Fruit fly (Drosophila melanogaster): ENCODE results near the gene crn.
A peak's percentile ranks its signal among the peaks of the same experiment; 100 is the strongest.

Gene crn

DNA sequence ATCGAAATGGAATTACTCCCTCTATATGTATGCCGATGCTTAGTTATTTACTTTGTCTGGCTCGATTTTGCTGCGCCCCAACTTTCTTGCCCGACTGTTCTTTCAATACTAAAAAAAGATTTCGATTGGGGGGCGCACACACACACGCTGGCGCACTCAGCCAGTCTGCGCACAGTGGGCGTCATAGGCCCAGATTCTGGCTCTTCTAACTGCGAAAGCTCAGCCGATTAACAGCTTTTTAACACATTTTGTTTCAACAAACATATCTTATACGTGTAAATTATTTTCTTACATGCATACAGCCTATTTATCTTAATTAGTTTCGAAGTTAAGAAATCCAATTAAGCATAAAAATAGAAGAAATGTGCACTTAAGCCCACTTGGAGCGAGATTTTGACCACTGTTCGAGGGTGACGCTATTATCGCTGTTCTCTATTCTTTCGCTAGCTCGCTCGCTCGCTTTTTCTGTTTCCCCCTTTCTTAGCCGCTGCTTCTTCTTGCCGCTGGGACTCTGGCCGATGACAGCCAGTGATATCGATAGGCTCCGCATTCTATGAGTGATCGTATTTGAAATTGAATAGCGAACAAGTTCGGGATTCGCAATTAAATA lies 27.5 kb downstream of the crn start, which contains the start of gene Vinc (continued):
- TF ChIP-seq CG15514 (GFP tag; optimal IDR thresholded peaks at IDR 0.05) (peak; percentile 86), CG31224 (GFP tag; IDR thresholded peaks at IDR 0.05) (peak; percentile 81), bigmax (GFP tag; optimal IDR thresholded peaks at IDR 0.05) (no peak), chm (GFP tag; IDR thresholded peaks at IDR 0.05) (peak; percentile 52; the same call in 1 of the 2 replicates), dan (GFP tag; IDR thresholded peaks at IDR 0.05) (no peak), Optix (GFP tag; IDR thresholded peaks at IDR 0.05) (peak; percentile 52; the same call in 1 of the 3 replicates), TFAM (GFP tag; optimal IDR thresholded peaks at IDR 0.05) (peak; percentile 8), Max (GFP tag; optimal IDR thresholded peaks at IDR 0.05) (peak; percentile 81), nerfin-2 (GFP tag; IDR thresholded peaks at IDR 0.05; ENCODE audit: partially characterized antibody) (0 out of 2 replicates have a peak, but pooled peaks have one; percentile 37), fd64A (GFP tag; optimal IDR thresholded peaks at IDR 0.05) (peak; percentile 69), ash1 (GFP tag; optimal IDR thresholded peaks at IDR 0.05) (peak; percentile 35), Dll (GFP tag; IDR thresholded peaks at IDR 0.05; ENCODE audit: partially characterized antibody) (peak; percentile 50; the same call in 2 of the 4 replicates), Mrtf (GFP tag; IDR thresholded peaks at IDR 0.05) (peak; percentile 77; the same call in 2 of the 3 replicates), esg (GFP tag; conservative IDR thresholded peaks at IDR 0.05) (peak; percentile 83), Antp (GFP tag; optimal IDR thresholded peaks at IDR 0.05) (peak; percentile 91), Asciz (GFP tag; optimal IDR thresholded peaks at IDR 0.05) (no peak), CG8478 (optimal IDR thresholded peaks at IDR 0.05) (no peak), mld (GFP tag; IDR thresholded peaks at IDR 0.05; ENCODE audit: partially characterized antibody) (no peak), CG30403 (GFP tag; optimal IDR thresholded peaks at IDR 0.05) (peak; percentile 84), CG12236 (GFP tag; optimal IDR thresholded peaks at IDR 0.05) (peak; percentile 43), kay (GFP tag; optimal IDR thresholded peaks at IDR 0.05) (peak; percentile 83), CG7745 (tag; optimal IDR thresholded peaks at IDR 0.05) (no peak), Ada2b (GFP tag; IDR thresholded peaks at IDR 0.05) (peak; percentile 77), eyg (GFP tag; optimal IDR thresholded peaks at IDR 0.05) (peak; percentile 80), zen (tag; optimal IDR thresholded peaks at IDR 0.05) (peak; percentile 61), ssp (GFP tag; IDR thresholded peaks at IDR 0.05) (peak; percentile 62), hb (GFP tag; IDR thresholded peaks at IDR 0.05; ENCODE audit: partially characterized antibody) (no peak), Xrp1 (GFP tag; IDR thresholded peaks at IDR 0.05) (peak; percentile 91), sc (optimal IDR thresholded peaks at IDR 0.05) (no peak), sc (GFP tag; optimal IDR thresholded peaks at IDR 0.05) (peak; percentile 59), CG12942 (GFP tag; optimal IDR thresholded peaks at IDR 0.05) (peak; percentile 67), CG3281 (GFP tag; optimal IDR thresholded peaks at IDR 0.05) (peak; percentile 95), Dip2 (GFP tag; IDR thresholded peaks at IDR 0.05) (no peak), CG17328 (GFP tag; IDR thresholded peaks at IDR 0.05) (peak; percentile 62), tgo (GFP tag; IDR thresholded peaks at IDR 0.05) (peak; percentile 88), CG7357 (GFP tag; IDR thresholded peaks at IDR 0.05) (peak; percentile 75), CG4820 (GFP tag; optimal IDR thresholded peaks at IDR 0.05) (peak; percentile 77), CG2678 (tag; optimal IDR thresholded peaks at IDR 0.05) (peak; percentile 96), Fer1 (GFP tag; optimal IDR thresholded peaks at IDR 0.05) (peak; percentile 97), CG4730 (GFP tag; IDR thresholded peaks at IDR 0.05) (peak; percentile 73), CG6272 (GFP tag; IDR thresholded peaks at IDR 0.05) (peak; percentile 80), CG17912 (GFP tag; optimal IDR thresholded peaks at IDR 0.05) (peak; percentile 56), CG11723 (GFP tag; optimal IDR thresholded peaks at IDR 0.05) (peak; percentile 55), kni (GFP tag; optimal IDR thresholded peaks at IDR 0.05) (peak; percentile 90), Dad (GFP tag; optimal IDR thresholded peaks at IDR 0.05) (peak; percentile 85), ttk (GFP tag; IDR thresholded peaks at IDR 0.05) (peak; percentile 64), Tbp (GFP tag; optimal IDR thresholded peaks at IDR 0.05) (no peak), fd102C (GFP tag; optimal IDR thresholded peaks at IDR 0.05) (no peak), hth (optimal IDR thresholded peaks at IDR 0.05) (no peak), sug (tag; optimal IDR thresholded peaks at IDR 0.05) (peak; percentile 98), NC2α (GFP tag; optimal IDR thresholded peaks at IDR 0.05) (peak; percentile 29)
